Fruit fly (Drosophila melanogaster): ENCODE results near the gene Prp4k.

Gene Prp4k

DNA sequence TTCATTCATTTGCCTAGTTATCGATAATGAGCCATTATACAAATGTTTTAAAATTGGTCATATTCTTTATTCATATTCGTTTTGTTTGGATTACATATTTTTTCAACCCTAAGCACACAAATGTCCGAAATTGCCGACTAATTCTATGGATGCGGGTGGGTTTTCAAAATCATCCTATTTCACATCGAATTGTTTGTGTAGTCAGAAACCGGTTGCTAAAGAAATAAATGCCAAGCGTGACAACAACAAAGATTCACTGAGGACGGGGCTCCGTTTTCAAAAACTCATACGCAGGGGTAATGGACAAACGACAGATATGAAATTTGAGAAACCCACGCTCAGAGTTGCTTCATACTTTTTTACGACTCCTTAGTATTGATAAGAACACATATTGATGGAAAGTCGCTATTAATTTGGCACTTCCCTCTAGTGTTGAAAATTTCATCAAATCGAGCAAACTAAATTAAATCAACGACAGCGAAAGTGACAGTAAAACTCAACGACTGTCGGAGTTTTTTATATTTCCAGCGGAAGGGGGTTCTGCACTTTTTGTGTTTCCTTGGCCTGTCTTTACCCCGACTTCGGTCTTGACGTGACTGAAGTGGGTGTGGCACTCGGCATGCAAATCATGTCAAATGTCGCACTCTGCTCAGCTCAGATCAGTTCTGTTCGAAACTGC, 51.7 kb downstream of the Prp4k start (continued):
- no peak for TF ChIP-seq slou (GFP tag; optimal IDR thresholded peaks at IDR 0.05)
- no peak for TF ChIP-seq CG3847 (GFP tag; IDR thresholded peaks at IDR 0.05)
- TF ChIP-seq Eip74EF (GFP tag; optimal IDR thresholded peaks at IDR 0.05) = peak in 1 of 2 experiments; percentile 56
- TF ChIP-seq HmgD (GFP tag; optimal IDR thresholded peaks at IDR 0.05) = no peak
- no peak for TF ChIP-seq nau (GFP tag; optimal IDR thresholded peaks at IDR 0.05)
- TF ChIP-seq CG15011 (GFP tag; optimal IDR thresholded peaks at IDR 0.05) = no peak
- no peak for TF ChIP-seq bsh (GFP tag; optimal IDR thresholded peaks at IDR 0.05)
- TF ChIP-seq jing (GFP tag; optimal IDR thresholded peaks at IDR 0.05) = no peak
- TF ChIP-seq pros (GFP tag; optimal IDR thresholded peaks at IDR 0.05) = peak; percentile 78
- no peak for TF ChIP-seq CG7372 (GFP tag; IDR thresholded peaks at IDR 0.05)
- no peak for TF ChIP-seq knrl (GFP tag; IDR thresholded peaks at IDR 0.05; ENCODE audit: partially characterized antibody)
- TF ChIP-seq Gsc (GFP tag; IDR thresholded peaks at IDR 0.05) = no peak
- TF ChIP-seq vfl (GFP tag; optimal IDR thresholded peaks at IDR 0.05) = no peak
- no peak for TF ChIP-seq CG12391 (tag; optimal IDR thresholded peaks at IDR 0.05)
- no peak for TF ChIP-seq cg (GFP tag; optimal IDR thresholded peaks at IDR 0.05)
- no peak for TF ChIP-seq Opbp (GFP tag; IDR thresholded peaks at IDR 0.05; ENCODE audit: partially characterized antibody)
- no peak for TF ChIP-seq kay (GFP tag; optimal IDR thresholded peaks at IDR 0.05)
- TF ChIP-seq en (GFP tag; optimal IDR thresholded peaks at IDR 0.05) = no peak
- no peak for TF ChIP-seq Camta (GFP tag; optimal IDR thresholded peaks at IDR 0.05)
- peak; percentile 66 for TF ChIP-seq CG4360 (GFP tag; IDR thresholded peaks at IDR 0.05)
- no peak for TF ChIP-seq CG34376 (GFP tag; optimal IDR thresholded peaks at IDR 0.05)
- TF ChIP-seq ham (GFP tag; IDR thresholded peaks at IDR 0.05) = no peak
- no peak for TF ChIP-seq NC2β (GFP tag; optimal IDR thresholded peaks at IDR 0.05)
- no peak for TF ChIP-seq CG16815 (GFP tag; optimal IDR thresholded peaks at IDR 0.05)
- no peak for TF ChIP-seq CG11696 (GFP tag; IDR thresholded peaks at IDR 0.05)
- TF ChIP-seq insv (GFP tag; optimal IDR thresholded peaks at IDR 0.05) = peak in 1 of 2 experiments; percentile 63
- TF ChIP-seq Six4 (GFP tag; optimal IDR thresholded peaks at IDR 0.05) = peak; percentile 26
- no peak for TF ChIP-seq tgo (GFP tag; IDR thresholded peaks at IDR 0.05)
- no peak for TF ChIP-seq CG9437 (GFP tag; optimal IDR thresholded peaks at IDR 0.05)
- TF ChIP-seq CG3838 (GFP tag; optimal IDR thresholded peaks at IDR 0.05) = no peak
- no peak for TF ChIP-seq chn (GFP tag; optimal IDR thresholded peaks at IDR 0.05)

DNA sequence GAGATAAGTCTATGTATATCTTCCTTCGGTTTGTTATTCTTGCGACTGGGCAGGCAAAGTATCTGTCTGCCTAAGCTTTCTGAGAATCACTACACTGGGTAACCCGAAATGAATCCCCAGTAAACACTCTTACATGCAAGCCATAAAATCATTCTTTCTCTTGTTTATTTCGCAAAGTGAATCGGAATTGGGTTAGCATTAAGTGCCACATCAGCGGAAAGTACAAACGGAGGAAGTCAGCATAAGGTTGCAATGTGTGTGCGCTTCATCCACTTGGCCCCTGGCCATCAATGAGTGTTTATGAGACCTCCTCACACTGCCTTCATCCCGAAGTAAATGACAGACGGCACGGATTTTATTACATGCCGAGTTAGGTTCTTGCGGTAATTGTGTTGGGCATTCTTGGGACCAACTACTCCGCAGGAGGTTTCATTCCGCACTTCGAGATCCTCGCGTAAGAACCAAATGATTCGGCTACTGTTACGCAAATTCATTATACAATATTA, 53.5 kb downstream of the Prp4k start:
- no peak for TF ChIP-seq slbo (GFP tag; IDR thresholded peaks at IDR 0.05)
- peak; percentile 5 for TF ChIP-seq CG13894 (tag; optimal IDR thresholded peaks at IDR 0.05)
- no peak for TF ChIP-seq NC2α (GFP tag; optimal IDR thresholded peaks at IDR 0.05)
- TF ChIP-seq Pdp1 (GFP tag; optimal IDR thresholded peaks at IDR 0.05) = peak in 1 of 2 experiments; percentile 1
- 0 out of 3 replicates have a peak, but pooled peaks have one; percentile 23 for TF ChIP-seq so (GFP tag; IDR thresholded peaks at IDR 0.05)
- no peak for TF ChIP-seq eyg (GFP tag; optimal IDR thresholded peaks at IDR 0.05)
- peak; percentile 64 for TF ChIP-seq cad (GFP tag; optimal IDR thresholded peaks at IDR 0.05)
- TF ChIP-seq CG2199 (GFP tag; IDR thresholded peaks at IDR 0.05) = 0 out of 3 replicates have a peak, but pooled peaks have one; percentile 12
- TF ChIP-seq twi (tag; optimal IDR thresholded peaks at IDR 0.05) = peak; percentile 97
- TF ChIP-seq CG9817 (tag; optimal IDR thresholded peaks at IDR 0.05) = no peak
- peak in 1 of 2 experiments; percentile 9 for TF ChIP-seq tll (GFP tag; optimal IDR thresholded peaks at IDR 0.05)
- TF ChIP-seq danr (GFP tag; IDR thresholded peaks at IDR 0.05) = no peak
- TF ChIP-seq trem (tag; optimal IDR thresholded peaks at IDR 0.05) = no peak

Data from whole organism, embryonic.